Fruit fly (Drosophila melanogaster) whole organism: ENCODE measurements around the gene Eno.

ENCODE experiments used
- CG8478 ChIP-seq: fragments of >200 bp; optimal IDR thresholded peaks from 2 replicates; lab custom pipeline; 2018; ENCODE audit warnings: inconsistent platforms
- Dll ChIP-seq: fragments of >200 bp; optimal IDR thresholded peaks from 2 replicates; lab custom pipeline; 2017
- EcR ChIP-seq, 2 experiments: fragments of >200 bp; optimal IDR thresholded peaks; 2 replicates each; lab custom pipeline; 2017; ENCODE audit warnings: missing biosample characterization in 2 of 2, missing genetic modification characterization in 2 of 2, missing genetic modification reagents in 2 of 2

dm6 chr2L:1756351-1756750 is 26.9 kb upstream of the Eno start, which contains the start of gene Gr22f:
- no peak for TF ChIP-seq EcR (GFP tag; optimal IDR thresholded peaks at IDR 0.05; lab: Kevin White, UChicago)
- TF ChIP-seq CG8478, result no peak
- no peak for TF ChIP-seq Dll (lab: Kevin White, UChicago)
